Fruit fly (Drosophila melanogaster) whole organism, embryonic: Measurements from ENCODE around the gene tsh.

Source experiments
- Abd-B ChIP-seq: fragments of 200-800 bp; sonication (Bioruptor generic); optimal IDR thresholded peaks from 2 replicates; lab custom pipeline; 2018; ENCODE audit warnings: missing biosample characterization, mild to moderate bottlenecking, missing genetic modification characterization, moderate library complexity
- CG10959 ChIP-seq: fragments of 200-800 bp; sonication (Bioruptor generic); IDR thresholded peaks from 2 replicates; pipeline ENCODE4 v1.3.6; 2022; ENCODE audit warnings: missing biosample characterization, missing genetic modification characterization
- CG12219 ChIP-seq: fragments of 200-800 bp; sonication (Bioruptor generic); optimal IDR thresholded peaks from 3 replicates; lab custom pipeline; 2018; ENCODE audit warnings: missing biosample characterization, mild to moderate bottlenecking, missing genetic modification characterization
- CG12299 ChIP-seq: fragments of 200-800 bp; sonication (Bioruptor generic); optimal IDR thresholded peaks from 2 replicates; lab custom pipeline; 2018; ENCODE audit warnings: missing biosample characterization, mild to moderate bottlenecking, missing genetic modification characterization
- CG12769 ChIP-seq: fragments of 200-800 bp; sonication (Bioruptor generic); optimal IDR thresholded peaks from 2 replicates; lab custom pipeline; 2019; ENCODE audit warnings: missing biosample characterization, mild to moderate bottlenecking, missing genetic modification characterization, moderate library complexity
- CG13424 ChIP-seq: fragments of 200-800 bp; sonication (Bioruptor generic); optimal IDR thresholded peaks from 2 replicates; lab custom pipeline; 2019; ENCODE audit warnings: missing biosample characterization, mild to moderate bottlenecking, missing genetic modification characterization, moderate library complexity
- CG14014 ChIP-seq: fragments of 200-800 bp; sonication (Bioruptor generic); IDR thresholded peaks from 2 replicates; pipeline ENCODE4 v1.3.6; 2022; ENCODE audit warnings: missing biosample characterization, missing genetic modification characterization
- CG17385 ChIP-seq: fragments of 200-800 bp; sonication (Bioruptor generic); optimal IDR thresholded peaks from 3 replicates; lab custom pipeline; 2018; ENCODE audit warnings: missing biosample characterization, mild to moderate bottlenecking, missing genetic modification characterization
- CG2116 ChIP-seq: fragments of 200-800 bp; sonication (Bioruptor generic); optimal IDR thresholded peaks from 3 replicates; lab custom pipeline; 2018; ENCODE audit warnings: missing biosample characterization, mild to moderate bottlenecking, missing genetic modification characterization
- CG2875 ChIP-seq: fragments of 200-800 bp; sonication (Bioruptor generic); optimal IDR thresholded peaks from 2 replicates; lab custom pipeline; 2017; ENCODE audit warnings: missing biosample characterization, mild to moderate bottlenecking, missing genetic modification characterization, missing genetic modification reagents
- CG30020 ChIP-seq: fragments of 200-800 bp; optimal IDR thresholded peaks from 2 replicates; lab custom pipeline; 2019; ENCODE audit warnings: missing biosample characterization, mild to moderate bottlenecking, missing genetic modification characterization, moderate library complexity
- CG31441 ChIP-seq: fragments of 200-800 bp; sonication (Bioruptor generic); IDR thresholded peaks from 2 replicates; pipeline ENCODE4 v1.3.6; 2022; ENCODE audit warnings: missing biosample characterization, missing genetic modification characterization
- CG33557 ChIP-seq: fragments of 200-800 bp; sonication (Bioruptor generic); optimal IDR thresholded peaks from 2 replicates; lab custom pipeline; 2019; ENCODE audit warnings: missing biosample characterization, mild to moderate bottlenecking, missing genetic modification characterization, moderate library complexity
- CG4707 ChIP-seq: fragments of 200-800 bp; sonication (Bioruptor generic); optimal IDR thresholded peaks from 2 replicates; lab custom pipeline; 2018; ENCODE audit warnings: missing biosample characterization, mild to moderate bottlenecking, missing genetic modification characterization, moderate library complexity
- CG6683 ChIP-seq: fragments of 200-800 bp; sonication (Bioruptor generic); optimal IDR thresholded peaks from 2 replicates; lab custom pipeline; 2017; ENCODE audit warnings: missing biosample characterization, mild to moderate bottlenecking, missing genetic modification characterization, missing genetic modification reagents
- CG7786 ChIP-seq: fragments of 200-800 bp; sonication (Bioruptor generic); optimal IDR thresholded peaks from 2 replicates; lab custom pipeline; 2016; ENCODE audit warnings: missing biosample characterization, missing genetic modification characterization
- CG8290 ChIP-seq, 3 experiments: fragments of 200-800 bp; sonication (Bioruptor generic); optimal IDR thresholded peaks; 2 replicates each; lab custom pipeline; 2016 to 2019; ENCODE audit warnings: missing biosample characterization in 3 of 3, missing genetic modification characterization in 3 of 3, mild to moderate bottlenecking in 2 of 3, moderate library complexity in 1 of 3
- Chrac-16 ChIP-seq: fragments of 200-800 bp; sonication (Bioruptor generic); optimal IDR thresholded peaks from 3 replicates; lab custom pipeline; 2016; ENCODE audit warnings: missing biosample characterization, missing genetic modification characterization
- Dbx ChIP-seq: fragments of 200-800 bp; sonication (Bioruptor generic); IDR thresholded peaks from 3 replicates; pipeline ENCODE4 v1.3.6; 2022; ENCODE audit warnings: missing biosample characterization, missing genetic modification characterization
- H2.0 ChIP-seq: fragments of 200-800 bp; sonication (Bioruptor generic); IDR thresholded peaks from 2 replicates; pipeline ENCODE4 v1.3.6; 2022; ENCODE audit warnings: missing biosample characterization, missing genetic modification characterization
- HHEX ChIP-seq: fragments of 200-800 bp; sonication (Bioruptor generic); optimal IDR thresholded peaks from 3 replicates; lab custom pipeline; 2017; ENCODE audit warnings: missing biosample characterization, mild to moderate bottlenecking, missing genetic modification characterization, missing genetic modification reagents
- Lhr ChIP-seq: fragments of 200-800 bp; sonication (Bioruptor generic); optimal IDR thresholded peaks from 3 replicates; lab custom pipeline; 2017; ENCODE audit warnings: mild to moderate bottlenecking, missing biosample characterization, missing genetic modification reagents, missing genetic modification characterization
- Rx ChIP-seq: fragments of 200-800 bp; sonication (Bioruptor generic); IDR thresholded peaks from 2 replicates; pipeline ENCODE4 v1.3.6; 2022; ENCODE audit warnings: missing biosample characterization, missing genetic modification characterization
- Sin3A ChIP-seq: fragments of >200 bp; optimal IDR thresholded peaks from 2 replicates; lab custom pipeline; 2018
- Ssrp ChIP-seq: fragments of 200-800 bp; sonication (Bioruptor generic); optimal IDR thresholded peaks from 2 replicates; lab custom pipeline; 2018; ENCODE audit warnings: missing biosample characterization, mild to moderate bottlenecking, missing genetic modification characterization, moderate library complexity
- Trl ChIP-seq, 3 experiments: fragments of >200 bp in 2 of 3; fragments of 200-800 bp in 1 of 3; sonication (Bioruptor generic) in 1 of 3; optimal IDR thresholded peaks; 2 replicates in 1 of 3; 3 replicates in 2 of 3; lab custom pipeline; 2016 to 2017; ENCODE audit warnings: missing biosample characterization in 1 of 3, missing genetic modification characterization in 1 of 3
- Xbp1 ChIP-seq: fragments of 200-800 bp; sonication (Bioruptor generic); optimal IDR thresholded peaks from 3 replicates; lab custom pipeline; 2016; ENCODE audit warnings: missing biosample characterization, mild to moderate bottlenecking, missing genetic modification characterization
- ash1 ChIP-seq: fragments of 200-800 bp; sonication (Bioruptor generic); optimal IDR thresholded peaks from 2 replicates; lab custom pipeline; 2018; ENCODE audit warnings: missing biosample characterization, mild to moderate bottlenecking, missing genetic modification characterization
- ato ChIP-seq: fragments of 200-800 bp; sonication (Bioruptor generic); IDR thresholded peaks from 2 replicates; pipeline ENCODE4 v1.3.6; 2022; ENCODE audit warnings: missing biosample characterization, missing genetic modification characterization; ENCODE audit not compliant: partially characterized antibody
- chinmo ChIP-seq: fragments of 200-800 bp; sonication (Bioruptor generic); IDR thresholded peaks from 4 replicates; pipeline ENCODE4 v1.3.6; 2022; ENCODE audit warnings: missing biosample characterization, missing genetic modification characterization; ENCODE audit not compliant: partially characterized antibody
- corto ChIP-seq: fragments of 200-800 bp; sonication (Bioruptor generic); optimal IDR thresholded peaks from 2 replicates; lab custom pipeline; 2016; ENCODE audit warnings: missing biosample characterization, mild to moderate bottlenecking, missing genetic modification characterization, moderate library complexity
- croc ChIP-seq: fragments of 200-800 bp; sonication (Bioruptor generic); conservative IDR thresholded peaks from 3 replicates; pipeline ENCODE4 v1.3.6; 2022; ENCODE audit warnings: missing biosample characterization, missing genetic modification characterization
- disco-r ChIP-seq: fragments of 200-800 bp; sonication (Bioruptor generic); optimal IDR thresholded peaks from 2 replicates; lab custom pipeline; 2016; ENCODE audit warnings: missing biosample characterization, missing genetic modification characterization
- ind ChIP-seq: fragments of 200-800 bp; sonication (Bioruptor generic); optimal IDR thresholded peaks from 3 replicates; lab custom pipeline; 2016; ENCODE audit warnings: missing biosample characterization, missing genetic modification characterization
- lilli ChIP-seq: fragments of 200-800 bp; sonication (Bioruptor generic); optimal IDR thresholded peaks from 3 replicates; lab custom pipeline; 2016; ENCODE audit warnings: missing biosample characterization, missing genetic modification characterization
- lola ChIP-seq, 3 experiments: fragments of >200 bp in 2 of 3; fragments of 200-800 bp in 1 of 3; sonication (Bioruptor generic) in 1 of 3; optimal IDR thresholded peaks; 2 replicates each; lab custom pipeline; 2017 to 2019; ENCODE audit warnings: missing biosample characterization in 3 of 3, missing genetic modification characterization in 3 of 3, mild to moderate bottlenecking in 1 of 3, moderate library complexity in 1 of 3
- maf-S ChIP-seq: fragments of 200-800 bp; sonication (Bioruptor generic); optimal IDR thresholded peaks from 2 replicates; lab custom pipeline; 2016; ENCODE audit warnings: missing biosample characterization, missing genetic modification characterization
- nau ChIP-seq: fragments of 200-800 bp; sonication (Bioruptor generic); optimal IDR thresholded peaks from 3 replicates; lab custom pipeline; 2017; ENCODE audit warnings: missing biosample characterization, mild to moderate bottlenecking, missing genetic modification characterization, missing genetic modification reagents
- nerfin-2 ChIP-seq: fragments of 200-800 bp; sonication (Bioruptor generic); IDR thresholded peaks from 2 replicates; pipeline ENCODE4 v1.3.6; 2022; ENCODE audit warnings: missing biosample characterization, missing genetic modification characterization; ENCODE audit not compliant: partially characterized antibody
- nmo ChIP-seq: fragments of 200-800 bp; sonication (Bioruptor generic); optimal IDR thresholded peaks from 2 replicates; lab custom pipeline; 2018; ENCODE audit warnings: missing biosample characterization, mild to moderate bottlenecking, missing genetic modification characterization, moderate library complexity
- onecut ChIP-seq: fragments of 200-800 bp; sonication (Bioruptor generic); IDR thresholded peaks from 2 replicates; pipeline ENCODE4 v1.3.6; 2022; ENCODE audit warnings: missing biosample characterization, missing genetic modification characterization
- pfk ChIP-seq: fragments of 200-800 bp; sonication (Bioruptor generic); optimal IDR thresholded peaks from 2 replicates; lab custom pipeline; 2018; ENCODE audit warnings: missing biosample characterization, mild to moderate bottlenecking, missing genetic modification characterization, moderate library complexity
- phol ChIP-seq: fragments of 200-800 bp; sonication (Bioruptor generic); optimal IDR thresholded peaks from 3 replicates; lab custom pipeline; 2018; ENCODE audit warnings: missing biosample characterization, mild to moderate bottlenecking, missing genetic modification characterization, moderate library complexity
- repo ChIP-seq: fragments of 200-800 bp; sonication (Bioruptor generic); optimal IDR thresholded peaks from 2 replicates; lab custom pipeline; 2016; ENCODE audit warnings: missing biosample characterization, missing genetic modification characterization
- rib ChIP-seq: fragments of 200-800 bp; sonication (Bioruptor generic); IDR thresholded peaks from 2 replicates; pipeline ENCODE4 v1.3.6; 2022; ENCODE audit warnings: missing biosample characterization, missing genetic modification characterization
- sim ChIP-seq: fragments of 200-800 bp; sonication (Bioruptor generic); IDR thresholded peaks from 2 replicates; pipeline ENCODE4 v1.3.6; 2022; ENCODE audit warnings: missing biosample characterization, missing genetic modification characterization
- wdn ChIP-seq: fragments of 200-800 bp; sonication (Bioruptor generic); IDR thresholded peaks from 2 replicates; pipeline ENCODE4 v1.3.6; 2022; ENCODE audit warnings: missing biosample characterization, missing genetic modification characterization

The tsh gene

dm6 chr2L:21867040-21867981, 38.9 kb downstream of the tsh start (continued):
- TF ChIP-seq wdn (GFP tag; lab: Robert Waterston, UW): peak; percentile 80
- peak; percentile 89 for TF ChIP-seq H2.0 (GFP tag; lab: Robert Waterston, UW)
- peak; percentile 92 for TF ChIP-seq Chrac-16 (GFP tag; lab: Kevin White, UChicago)
- peak; percentile 91 for TF ChIP-seq repo
- TF ChIP-seq corto: no peak
- peak; percentile 94 for TF ChIP-seq phol (tag; lab: Kevin White, UChicago)
- TF ChIP-seq Ssrp: peak; percentile 92
- peak; percentile 95 for TF ChIP-seq CG12769 (tag; lab: Kevin White, UChicago)
- peak; percentile 85 for TF ChIP-seq CG4707 (GFP tag; lab: Kevin White, UChicago)
- peak; percentile 93 for TF ChIP-seq CG12219
- TF ChIP-seq lola (GFP tag; optimal IDR thresholded peaks at IDR 0.05; lab: Kevin White, UChicago): peak in 1 of 3 experiments; percentile 93
- TF ChIP-seq pfk (GFP tag; lab: Kevin White, UChicago): no peak
- TF ChIP-seq CG10959: peak; percentile 85
- TF ChIP-seq CG12299 (tag; lab: Kevin White, UChicago): peak; percentile 67
- peak; percentile 91 for TF ChIP-seq CG2875 (GFP tag; lab: Kevin White, UChicago)
- TF ChIP-seq CG13424: peak; percentile 92
- TF ChIP-seq HHEX (GFP tag; lab: Kevin White, UChicago): peak; percentile 89
- TF ChIP-seq CG8290 (GFP tag; optimal IDR thresholded peaks at IDR 0.05; lab: Kevin White, UChicago): peak; percentile 90
- TF ChIP-seq CG8290 (tag; optimal IDR thresholded peaks at IDR 0.05; lab: Kevin White, UChicago): peak; percentile 32 to 96
- TF ChIP-seq onecut (GFP tag; lab: Robert Waterston, UW): peak; percentile 78
- TF ChIP-seq nmo (GFP tag; lab: Kevin White, UChicago): peak; percentile 96
- peak; percentile 91 for TF ChIP-seq CG31441 (GFP tag; lab: Robert Waterston, UW)
- TF ChIP-seq rib (GFP tag; lab: Robert Waterston, UW): peak; percentile 80
- peak; percentile 91 for TF ChIP-seq lilli (GFP tag; lab: Kevin White, UChicago)
- TF ChIP-seq CG6683 (GFP tag; lab: Kevin White, UChicago): peak; percentile 58
- TF ChIP-seq CG14014 (GFP tag; lab: Robert Waterston, UW): peak; percentile 90
- TF ChIP-seq Xbp1 (GFP tag; lab: Kevin White, UChicago): peak; percentile 93
- TF ChIP-seq Sin3A (lab: Kevin White, UChicago): no peak
- peak; percentile 85 for TF ChIP-seq CG17385 (GFP tag; lab: Kevin White, UChicago)
- no peak for TF ChIP-seq ato
- TF ChIP-seq Abd-B: peak; percentile 90
- peak; percentile 62 for TF ChIP-seq CG30020
- peak; percentile 93 for TF ChIP-seq croc (GFP tag; lab: Robert Waterston, UW)
- no peak for TF ChIP-seq chinmo
- TF ChIP-seq maf-S (GFP tag; lab: Kevin White, UChicago): peak; percentile 84
- peak; percentile 34 for TF ChIP-seq CG2116 (GFP tag; lab: Kevin White, UChicago)
- no peak for TF ChIP-seq Trl (optimal IDR thresholded peaks at IDR 0.05; lab: Kevin White, UChicago)
- TF ChIP-seq Trl (GFP tag; optimal IDR thresholded peaks at IDR 0.05; lab: Kevin White, UChicago): peak; percentile 93
- TF ChIP-seq sim (GFP tag; lab: Robert Waterston, UW): peak; percentile 86
- TF ChIP-seq Rx (GFP tag; lab: Robert Waterston, UW): peak; percentile 81
- TF ChIP-seq ind (GFP tag; lab: Kevin White, UChicago): peak; percentile 96
- TF ChIP-seq Lhr: peak; percentile 82
- peak; percentile 93 for TF ChIP-seq CG7786 (GFP tag; lab: Kevin White, UChicago)
- peak; percentile 86 for TF ChIP-seq CG33557 (GFP tag; lab: Kevin White, UChicago)
- peak; percentile 56 for TF ChIP-seq ash1 (GFP tag; lab: Kevin White, UChicago)
- TF ChIP-seq nau (GFP tag; lab: Kevin White, UChicago): peak; percentile 79
- TF ChIP-seq nerfin-2 (GFP tag; lab: Robert Waterston, UW): no peak
- TF ChIP-seq disco-r (GFP tag; lab: Kevin White, UChicago): peak; percentile 81
- peak; percentile 84 for TF ChIP-seq Dbx (GFP tag; lab: Robert Waterston, UW)
